Fruit fly (Drosophila melanogaster): ENCODE measurements around the gene Tgs1.
A peak's percentile ranks its signal among the peaks of the same experiment; 100 is the strongest.

Tgs1 gene

dm6 chr3R:18252578-18252977 lies 2.8 kb upstream of the Tgs1 start, which contains the start of gene CG12320 (continued):
- TF ChIP-seq Hey (tag; optimal IDR thresholded peaks at IDR 0.05) (no peak), dimm (GFP tag; IDR thresholded peaks at IDR 0.05) (no peak), CG12104 (GFP tag; optimal IDR thresholded peaks at IDR 0.05) (no peak), HLHmδ (GFP tag; optimal IDR thresholded peaks at IDR 0.05) (no peak), dan (GFP tag; IDR thresholded peaks at IDR 0.05) (no peak), CG11695 (GFP tag; IDR thresholded peaks at IDR 0.05) (no peak), stc (GFP tag; IDR thresholded peaks at IDR 0.05) (no peak), Hr78 (GFP tag; optimal IDR thresholded peaks at IDR 0.05) (no peak), CG16813 (GFP tag; IDR thresholded peaks at IDR 0.05; ENCODE audit: partially characterized antibody) (0 out of 3 replicates have a peak, but pooled peaks have one; percentile 17), B-H1 (GFP tag; IDR thresholded peaks at IDR 0.05) (no peak), Ets65A (GFP tag) (no peak), CG4617 (GFP tag; optimal IDR thresholded peaks at IDR 0.05; ENCODE audit: borderline replicate concordance) (peak; percentile 59), CG33557 (GFP tag; optimal IDR thresholded peaks at IDR 0.05) (no peak), cg (GFP tag; optimal IDR thresholded peaks at IDR 0.05) (no peak), CG15514 (GFP tag; optimal IDR thresholded peaks at IDR 0.05) (peak; percentile 70), pan (optimal IDR thresholded peaks at IDR 0.05) (no peak), pan (GFP tag; optimal IDR thresholded peaks at IDR 0.05 in 1 of 2, IDR thresholded peaks at IDR 0.05 in 1 of 2) (no peak), grau (tag; optimal IDR thresholded peaks at IDR 0.05) (no peak), Sox102F (GFP tag; optimal IDR thresholded peaks at IDR 0.05) (no peak), Dref (GFP tag; IDR thresholded peaks at IDR 0.05) (peak; percentile 68), hth (optimal IDR thresholded peaks at IDR 0.05) (no peak), MESR4 (GFP tag; optimal IDR thresholded peaks at IDR 0.05) (peak; percentile 42), CG8944 (GFP tag; optimal IDR thresholded peaks at IDR 0.05) (no peak), ash1 (GFP tag; optimal IDR thresholded peaks at IDR 0.05) (no peak), tup (GFP tag; optimal IDR thresholded peaks at IDR 0.05) (no peak), CG1792 (GFP tag; optimal IDR thresholded peaks at IDR 0.05) (no peak), Eip74EF (GFP tag; optimal IDR thresholded peaks at IDR 0.05) (no peak), onecut (GFP tag; IDR thresholded peaks at IDR 0.05) (no peak), Kr (GFP tag; optimal IDR thresholded peaks at IDR 0.05) (no peak), sd (tag; optimal IDR thresholded peaks at IDR 0.05) (no peak), disco-r (GFP tag; optimal IDR thresholded peaks at IDR 0.05) (no peak), Mes4 (GFP tag; optimal IDR thresholded peaks at IDR 0.05) (no peak), Scr (GFP tag; IDR thresholded peaks at IDR 0.05; ENCODE audit: partially characterized antibody) (0 out of 2 replicates have a peak, but pooled peaks have one; percentile 25), pita (GFP tag; optimal IDR thresholded peaks at IDR 0.05) (no peak), lbe (GFP tag; optimal IDR thresholded peaks at IDR 0.05) (no peak), jing (GFP tag; optimal IDR thresholded peaks at IDR 0.05) (no peak), gt (GFP tag; IDR thresholded peaks at IDR 0.05) (no peak), p53 (GFP tag; optimal IDR thresholded peaks at IDR 0.05) (no peak), CG42726 (GFP tag; IDR thresholded peaks at IDR 0.05; ENCODE audit: partially characterized antibody) (no peak), cad (GFP tag; optimal IDR thresholded peaks at IDR 0.05) (no peak), ttk (GFP tag; IDR thresholded peaks at IDR 0.05) (no peak), CG4854 (GFP tag; optimal IDR thresholded peaks at IDR 0.05) (no peak), pho (GFP tag; optimal IDR thresholded peaks at IDR 0.05) (no peak), NC2β (GFP tag; optimal IDR thresholded peaks at IDR 0.05) (no peak), CG8478 (optimal IDR thresholded peaks at IDR 0.05) (no peak), nau (GFP tag; optimal IDR thresholded peaks at IDR 0.05) (no peak), Atf3 (GFP tag; optimal IDR thresholded peaks at IDR 0.05) (no peak), D19B (GFP tag; optimal IDR thresholded peaks at IDR 0.05) (no peak), Bdp1 (GFP tag; optimal IDR thresholded peaks at IDR 0.05) (no peak), HmgZ (tag; optimal IDR thresholded peaks at IDR 0.05) (peak; percentile 2), TFAM (GFP tag; optimal IDR thresholded peaks at IDR 0.05) (no peak), trem (tag; optimal IDR thresholded peaks at IDR 0.05) (peak; percentile 77)
